Worm (Caenorhabditis elegans) whole organism, midembryonic: Measurements from ENCODE around the gene ttr-30.

Experiments used
- T22C8.4 ChIP-seq: fragments of 200-800 bp; sonication (Bioruptor generic); IDR thresholded peaks from 2 replicates; pipeline ENCODE4 v1.3.6; 2022; ENCODE audit warnings: missing genetic modification characterization, missing compliant biosample characterization
- flt-1 ChIP-seq: fragments of 200-800 bp; sonication (Bioruptor generic); IDR thresholded peaks from 2 replicates; pipeline ENCODE4 v1.3.6; 2022; ENCODE audit warnings: missing genetic modification characterization, missing compliant biosample characterization
- klf-2 ChIP-seq: fragments of 200-800 bp; sonication (Bioruptor generic); conservative IDR thresholded peaks from 2 replicates; pipeline ENCODE4 v1.3.6; 2022; ENCODE audit warnings: missing genetic modification reagents, missing genetic modification characterization, missing compliant biosample characterization
- med-1 ChIP-seq: sonication (generic microtip); optimal IDR thresholded peaks from 2 replicates; lab custom pipeline; 2017; ENCODE audit warnings: missing genetic modification characterization, mild to moderate bottlenecking, missing compliant biosample characterization, antibody characterized with exemption, missing genetic modification reagents; ENCODE audit not compliant: insufficient read depth
- ref-1 ChIP-seq: fragments of 200-800 bp; sonication (Bioruptor generic); conservative IDR thresholded peaks from 2 replicates; pipeline ENCODE4 v1.3.6; 2022; ENCODE audit warnings: missing genetic modification reagents, missing genetic modification characterization, missing compliant biosample characterization
- tab-1 ChIP-seq: fragments of 200-800 bp; sonication (Bioruptor generic); IDR thresholded peaks from 2 replicates; pipeline ENCODE4 v1.3.6; 2022; ENCODE audit warnings: missing genetic modification characterization, missing compliant biosample characterization
- ztf-23 ChIP-seq: fragments of 200-800 bp; sonication (Bioruptor generic); IDR thresholded peaks from 2 replicates; pipeline ENCODE4 v1.3.6; 2022; ENCODE audit warnings: missing genetic modification reagents, missing genetic modification characterization, missing compliant biosample characterization
- ztf-29 ChIP-seq: fragments of 200-800 bp; sonication (Bioruptor generic); IDR thresholded peaks from 2 replicates; pipeline ENCODE4 v1.3.6; 2022; ENCODE audit warnings: missing genetic modification reagents, missing genetic modification characterization, missing compliant biosample characterization

DNA sequence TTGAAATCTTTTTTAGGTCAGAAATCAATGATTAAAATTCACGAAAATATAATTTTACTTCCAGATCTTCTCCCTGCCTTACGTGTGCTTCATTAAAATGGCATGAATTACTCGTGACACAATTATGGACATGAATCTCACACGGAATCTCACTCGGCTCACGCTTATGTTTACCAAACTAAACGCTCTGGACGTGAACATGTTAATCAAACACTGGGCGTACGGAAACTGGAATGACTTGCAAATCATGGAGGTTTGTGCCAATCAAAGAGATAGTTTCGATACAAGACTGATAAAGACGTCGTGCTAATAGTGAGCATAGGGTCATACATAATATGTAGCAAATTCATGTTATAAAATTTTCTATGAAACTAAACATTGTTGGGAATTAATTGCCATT, 16.2 kb upstream of the ttr-30 start:
- TF ChIP-seq klf-2 (no peak), med-1 (GFP tag; lab: Kevin White, UChicago) (no peak), ref-1 (GFP tag; lab: Robert Waterston, UW) (no peak), flt-1 (GFP tag; lab: Robert Waterston, UW) (no peak), ztf-23 (no peak), ztf-29 (no peak), T22C8.4 (GFP tag; lab: Robert Waterston, UW) (no peak), tab-1 (no peak)
